Fruit fly (Drosophila melanogaster) whole organism, embryonic: ENCODE data around the gene CG43439.

Source experiments
- Asciz ChIP-seq: fragments of 200-800 bp; sonication (Bioruptor generic); optimal IDR thresholded peaks from 2 replicates; lab custom pipeline; 2017; ENCODE audit warnings: missing biosample characterization, mild to moderate bottlenecking, missing genetic modification characterization, missing genetic modification reagents
- B-H1 ChIP-seq: fragments of 200-800 bp; sonication (Bioruptor generic); IDR thresholded peaks from 3 replicates; pipeline ENCODE4 v1.3.6; 2022; ENCODE audit warnings: missing biosample characterization, missing genetic modification characterization
- CG10321 ChIP-seq: fragments of 200-800 bp; sonication (Bioruptor generic); IDR thresholded peaks from 2 replicates; pipeline ENCODE4 v1.3.6; 2022; ENCODE audit warnings: missing biosample characterization, missing genetic modification characterization
- CG10565 ChIP-seq: fragments of 200-800 bp; sonication (Bioruptor generic); optimal IDR thresholded peaks from 3 replicates; lab custom pipeline; 2016; ENCODE audit warnings: missing biosample characterization, mild to moderate bottlenecking, missing genetic modification characterization
- CG12659 ChIP-seq: fragments of 200-800 bp; sonication (Bioruptor generic); optimal IDR thresholded peaks from 3 replicates; lab custom pipeline; 2017; ENCODE audit warnings: mild to moderate bottlenecking, missing biosample characterization, missing genetic modification reagents, missing genetic modification characterization
- CG13624 ChIP-seq: fragments of 200-800 bp; sonication (Bioruptor generic); optimal IDR thresholded peaks from 2 replicates; lab custom pipeline; 2016; ENCODE audit warnings: missing biosample characterization, missing genetic modification characterization
- CG16815 ChIP-seq: fragments of 200-800 bp; sonication (Bioruptor generic); optimal IDR thresholded peaks from 3 replicates; lab custom pipeline; 2017; ENCODE audit warnings: missing biosample characterization, mild to moderate bottlenecking, missing genetic modification characterization
- CG17912 ChIP-seq: fragments of 200-800 bp; sonication (Bioruptor generic); optimal IDR thresholded peaks from 2 replicates; lab custom pipeline; 2018; ENCODE audit warnings: missing biosample characterization, mild to moderate bottlenecking, missing genetic modification characterization
- CG18476 ChIP-seq: fragments of 200-800 bp; sonication (Bioruptor generic); optimal IDR thresholded peaks from 2 replicates; lab custom pipeline; 2016; ENCODE audit warnings: missing biosample characterization, mild to moderate bottlenecking, missing genetic modification characterization
- CG18599 ChIP-seq: fragments of 200-800 bp; sonication (Bioruptor generic); optimal IDR thresholded peaks from 3 replicates; lab custom pipeline; 2017; ENCODE audit warnings: missing biosample characterization, missing genetic modification characterization, mild to moderate bottlenecking, moderate library complexity, missing genetic modification reagents
- CG30403 ChIP-seq: fragments of 200-800 bp; sonication (Bioruptor generic); optimal IDR thresholded peaks from 3 replicates; lab custom pipeline; 2016; ENCODE audit warnings: missing biosample characterization, missing genetic modification characterization
- CG3065 ChIP-seq: fragments of 200-800 bp; sonication (Bioruptor generic); optimal IDR thresholded peaks from 2 replicates; lab custom pipeline; 2016; ENCODE audit warnings: missing biosample characterization, missing genetic modification characterization
- CG3281 ChIP-seq: fragments of 200-800 bp; sonication (Bioruptor generic); optimal IDR thresholded peaks from 3 replicates; lab custom pipeline; 2017; ENCODE audit warnings: missing biosample characterization, mild to moderate bottlenecking, missing genetic modification characterization
- CG33213 ChIP-seq: fragments of 200-800 bp; sonication (Bioruptor generic); optimal IDR thresholded peaks from 3 replicates; lab custom pipeline; 2016; ENCODE audit warnings: missing biosample characterization, missing genetic modification characterization
- CG34422 ChIP-seq: fragments of 200-800 bp; sonication (Bioruptor generic); IDR thresholded peaks from 3 replicates; pipeline ENCODE4 v1.3.6; 2022; ENCODE audit warnings: missing biosample characterization, missing genetic modification characterization
- CG4282 ChIP-seq: fragments of 200-800 bp; sonication (Bioruptor generic); optimal IDR thresholded peaks from 2 replicates; lab custom pipeline; 2016; ENCODE audit warnings: missing biosample characterization, missing genetic modification characterization
- CG4360 ChIP-seq: fragments of 200-800 bp; sonication (Bioruptor generic); IDR thresholded peaks from 2 replicates; pipeline ENCODE4 v1.3.6; 2022; ENCODE audit warnings: missing biosample characterization, missing genetic modification characterization
- CG43689 ChIP-seq: fragments of 200-800 bp; sonication (Bioruptor generic); IDR thresholded peaks from 2 replicates; pipeline ENCODE4 v1.3.6; 2022; ENCODE audit warnings: missing biosample characterization, missing genetic modification characterization
- CG4820 ChIP-seq: fragments of 200-800 bp; sonication (Bioruptor generic); optimal IDR thresholded peaks from 3 replicates; lab custom pipeline; 2016; ENCODE audit warnings: missing biosample characterization, missing genetic modification characterization
- CG7745 ChIP-seq: fragments of 200-800 bp; sonication (Bioruptor generic); optimal IDR thresholded peaks from 2 replicates; lab custom pipeline; 2018; ENCODE audit warnings: missing biosample characterization, mild to moderate bottlenecking, missing genetic modification characterization, moderate library complexity
- CG7928 ChIP-seq: fragments of 200-800 bp; sonication (Bioruptor generic); optimal IDR thresholded peaks from 2 replicates; lab custom pipeline; 2017; ENCODE audit warnings: missing biosample characterization, mild to moderate bottlenecking, missing genetic modification characterization
- CG9876 ChIP-seq: fragments of 200-800 bp; sonication (Bioruptor generic); optimal IDR thresholded peaks from 2 replicates; lab custom pipeline; 2016; ENCODE audit warnings: missing biosample characterization, missing genetic modification characterization
- Camta ChIP-seq: fragments of 200-800 bp; sonication (Bioruptor generic); optimal IDR thresholded peaks from 2 replicates; lab custom pipeline; 2016; ENCODE audit warnings: missing biosample characterization, missing genetic modification characterization
- Dip3 ChIP-seq: fragments of 200-800 bp; sonication (Bioruptor generic); optimal IDR thresholded peaks from 3 replicates; lab custom pipeline; 2016; ENCODE audit warnings: missing biosample characterization, missing genetic modification characterization
- Elba2 ChIP-seq: fragments of 200-800 bp; sonication (Bioruptor generic); optimal IDR thresholded peaks from 3 replicates; lab custom pipeline; 2016; ENCODE audit warnings: missing biosample characterization, missing genetic modification characterization
- HLHmδ ChIP-seq: fragments of 200-800 bp; sonication (Bioruptor generic); optimal IDR thresholded peaks from 2 replicates; lab custom pipeline; 2018; ENCODE audit warnings: missing biosample characterization, mild to moderate bottlenecking, missing genetic modification characterization, moderate library complexity
- Hand ChIP-seq: fragments of 200-800 bp; sonication (Bioruptor generic); optimal IDR thresholded peaks from 2 replicates; lab custom pipeline; 2017; ENCODE audit warnings: mild to moderate bottlenecking, missing biosample characterization, missing genetic modification reagents, missing genetic modification characterization
- Hmr ChIP-seq: fragments of 200-800 bp; sonication (Bioruptor generic); optimal IDR thresholded peaks from 3 replicates; lab custom pipeline; 2017; ENCODE audit warnings: mild to moderate bottlenecking, missing biosample characterization, missing genetic modification reagents, missing genetic modification characterization
- MBD-R2 ChIP-seq: fragments of 200-800 bp; sonication (Bioruptor generic); IDR thresholded peaks from 2 replicates; pipeline ENCODE4 v1.3.6; 2022; ENCODE audit warnings: missing biosample characterization, missing genetic modification characterization
- MTF-1 ChIP-seq: fragments of 200-800 bp; sonication (Bioruptor generic); optimal IDR thresholded peaks from 2 replicates; lab custom pipeline; 2018; ENCODE audit warnings: missing biosample characterization, mild to moderate bottlenecking, missing genetic modification characterization, borderline replicate concordance
- NC2β ChIP-seq: fragments of 200-800 bp; sonication (Bioruptor generic); optimal IDR thresholded peaks from 2 replicates; lab custom pipeline; 2016; ENCODE audit warnings: missing biosample characterization, missing genetic modification characterization
- Poxn ChIP-seq: fragments of 200-800 bp; sonication (Bioruptor generic); IDR thresholded peaks from 2 replicates; pipeline ENCODE4 v1.3.6; 2022; ENCODE audit warnings: missing biosample characterization, missing genetic modification characterization
- Ravus ChIP-seq: fragments of 200-800 bp; sonication (Bioruptor generic); IDR thresholded peaks from 2 replicates; pipeline ENCODE4 v1.3.6; 2022; ENCODE audit warnings: missing biosample characterization, missing genetic modification characterization
- Sox100B ChIP-seq: fragments of 200-800 bp; sonication (Bioruptor generic); optimal IDR thresholded peaks from 3 replicates; lab custom pipeline; 2018; ENCODE audit warnings: missing biosample characterization, mild to moderate bottlenecking, missing genetic modification characterization
- bbx ChIP-seq: fragments of 200-800 bp; sonication (Bioruptor generic); IDR thresholded peaks from 2 replicates; pipeline ENCODE4 v1.3.6; 2022; ENCODE audit warnings: missing biosample characterization, missing genetic modification characterization; ENCODE audit not compliant: partially characterized antibody
- cas ChIP-seq: fragments of 200-800 bp; sonication (Bioruptor generic); IDR thresholded peaks from 2 replicates; pipeline ENCODE4 v1.3.6; 2022; ENCODE audit warnings: missing biosample characterization, missing genetic modification characterization
- chm ChIP-seq: fragments of 200-800 bp; sonication (Bioruptor generic); IDR thresholded peaks from 2 replicates; pipeline ENCODE4 v1.3.6; 2022; ENCODE audit warnings: missing biosample characterization, missing genetic modification characterization
- da ChIP-seq: fragments of 200-800 bp; sonication (Bioruptor generic); optimal IDR thresholded peaks from 2 replicates; lab custom pipeline; 2016; ENCODE audit warnings: missing biosample characterization, missing genetic modification characterization
- ewg ChIP-seq: fragments of 200-800 bp; sonication (Bioruptor generic); optimal IDR thresholded peaks from 3 replicates; lab custom pipeline; 2017; ENCODE audit warnings: mild to moderate bottlenecking, missing biosample characterization, missing genetic modification reagents, missing genetic modification characterization
- fu2 ChIP-seq: fragments of 200-800 bp; sonication (Bioruptor generic); optimal IDR thresholded peaks from 2 replicates; lab custom pipeline; 2016; ENCODE audit warnings: missing biosample characterization, missing genetic modification characterization
- gem ChIP-seq: fragments of 200-800 bp; sonication (Bioruptor generic); optimal IDR thresholded peaks from 2 replicates; lab custom pipeline; 2019; ENCODE audit warnings: missing biosample characterization, mild to moderate bottlenecking, missing genetic modification characterization, moderate library complexity
- hkb ChIP-seq, 2 experiments: fragments of 200-800 bp in 1 of 2; fragments of >200 bp in 1 of 2; sonication (Bioruptor generic) in 1 of 2; IDR thresholded peaks in 1 of 2; optimal IDR thresholded peaks in 1 of 2; 2 replicates each; pipeline versions ENCODE4 v1.3.6 to Lab custom; 2017 to 2022; ENCODE audit warnings: missing biosample characterization in 1 of 2, missing genetic modification characterization in 1 of 2
- lmd ChIP-seq: fragments of 200-800 bp; sonication (Bioruptor generic); IDR thresholded peaks from 2 replicates; pipeline ENCODE4 v1.3.6; 2022; ENCODE audit warnings: missing biosample characterization, missing genetic modification characterization
- odd ChIP-seq: fragments of 200-800 bp; sonication (Bioruptor generic); optimal IDR thresholded peaks from 2 replicates; lab custom pipeline; 2017; ENCODE audit warnings: missing biosample characterization, mild to moderate bottlenecking, missing genetic modification characterization
- peb ChIP-seq: fragments of 200-800 bp; sonication (Bioruptor generic); IDR thresholded peaks from 2 replicates; pipeline ENCODE4 v1.3.6; 2022; ENCODE audit warnings: missing biosample characterization, missing genetic modification characterization
- pho ChIP-seq: fragments of 200-800 bp; sonication (Bioruptor generic); optimal IDR thresholded peaks from 2 replicates; lab custom pipeline; 2016; ENCODE audit warnings: missing biosample characterization, missing genetic modification characterization
- pros ChIP-seq: fragments of 200-800 bp; sonication (Bioruptor generic); optimal IDR thresholded peaks from 3 replicates; lab custom pipeline; 2019; ENCODE audit warnings: missing biosample characterization, mild to moderate bottlenecking, missing genetic modification characterization, moderate library complexity
- ro ChIP-seq: fragments of 200-800 bp; sonication (Bioruptor generic); IDR thresholded peaks from 2 replicates; pipeline ENCODE4 v1.3.6; 2022; ENCODE audit warnings: missing biosample characterization, missing genetic modification characterization
- slbo ChIP-seq: fragments of 200-800 bp; sonication (Bioruptor generic); IDR thresholded peaks from 2 replicates; pipeline ENCODE4 v1.3.6; 2022; ENCODE audit warnings: missing biosample characterization, missing genetic modification characterization
- ssp ChIP-seq: fragments of 200-800 bp; sonication (Bioruptor generic); IDR thresholded peaks from 2 replicates; pipeline ENCODE4 v1.3.6; 2022; ENCODE audit warnings: missing biosample characterization, missing genetic modification characterization
- ttk ChIP-seq: fragments of 200-800 bp; sonication (Bioruptor generic); IDR thresholded peaks from 2 replicates; pipeline ENCODE4 v2.1.2; 2022; ENCODE audit warnings: missing biosample characterization, missing genetic modification characterization

Gene CG43439

dm6 chr3L:6957753-6958420, 26.5 kb downstream of the CG43439 start, which contains the start of the genes Uqcc1 and Surf1 (continued):
- TF ChIP-seq CG3281 (GFP tag; lab: Kevin White, UChicago) (no peak), chm (GFP tag; lab: Robert Waterston, UW) (no peak), Dip3 (GFP tag; lab: Kevin White, UChicago) (no peak), ro (GFP tag; lab: Robert Waterston, UW) (no peak), CG7928 (GFP tag; lab: Kevin White, UChicago) (no peak), Hmr (GFP tag; lab: Kevin White, UChicago) (no peak), CG10565 (GFP tag; lab: Kevin White, UChicago) (no peak), ssp (GFP tag; lab: Robert Waterston, UW) (no peak), HLHmδ (GFP tag; lab: Kevin White, UChicago) (no peak), ttk (GFP tag; lab: Robert Waterston, UW) (no peak), B-H1 (GFP tag; lab: Robert Waterston, UW) (no peak), da (GFP tag; lab: Kevin White, UChicago) (no peak), CG3065 (GFP tag; lab: Kevin White, UChicago) (no peak), ewg (no peak), gem (no peak), CG43689 (GFP tag; lab: Robert Waterston, UW) (no peak), CG13624 (no peak), Hand (GFP tag; lab: Kevin White, UChicago) (no peak), CG12659 (peak; percentile 1), CG33213 (GFP tag; lab: Kevin White, UChicago) (no peak), NC2β (GFP tag; lab: Kevin White, UChicago) (no peak), CG4282 (GFP tag; lab: Kevin White, UChicago) (no peak), CG18599 (GFP tag; lab: Kevin White, UChicago) (no peak), Sox100B (GFP tag; lab: Kevin White, UChicago) (no peak), odd (GFP tag; lab: Kevin White, UChicago) (no peak), MTF-1 (no peak), pros (GFP tag; lab: Kevin White, UChicago) (no peak), Poxn (GFP tag; lab: Robert Waterston, UW) (no peak), CG9876 (GFP tag; lab: Kevin White, UChicago) (no peak), CG30403 (GFP tag; lab: Kevin White, UChicago) (no peak), CG16815 (no peak), peb (GFP tag; lab: Robert Waterston, UW) (no peak), CG7745 (no peak), cas (GFP tag; lab: Robert Waterston, UW) (no peak), Elba2 (GFP tag; lab: Kevin White, UChicago) (peak; percentile 42), hkb (optimal IDR thresholded peaks at IDR 0.05; lab: Kevin White, UChicago) (no peak), hkb (GFP tag; IDR thresholded peaks at IDR 0.05; lab: Robert Waterston, UW) (no peak), pho (GFP tag; lab: Kevin White, UChicago) (no peak), Camta (GFP tag; lab: Kevin White, UChicago) (no peak), slbo (GFP tag; lab: Robert Waterston, UW) (no peak), CG4820 (GFP tag; lab: Kevin White, UChicago) (no peak), CG17912 (no peak), CG18476 (GFP tag; lab: Kevin White, UChicago) (no peak), MBD-R2 (GFP tag; lab: Robert Waterston, UW) (peak; percentile 52; the same call in 1 of the 2 replicates), bbx (GFP tag; lab: Robert Waterston, UW) (peak; percentile 68), CG10321 (GFP tag; lab: Robert Waterston, UW) (no peak), lmd (GFP tag; lab: Robert Waterston, UW) (no peak), fu2 (GFP tag; lab: Kevin White, UChicago) (no peak), Ravus (no peak), CG4360 (no peak), CG34422 (GFP tag; lab: Robert Waterston, UW) (peak; percentile 13; the same call in 1 of the 3 replicates), Asciz (GFP tag; lab: Kevin White, UChicago) (no peak)
